Fruit fly (Drosophila melanogaster): ENCODE data around the gene CG33340.

Gene CG33340

dm6 chr3R:24336622-24337021 is 26.3 kb upstream of the CG33340 start, which contains the start of gene CG6432:
CG6432 (plus strand) TSS chr3R:24336922.
- TF ChIP-seq Mnt (GFP tag; optimal IDR thresholded peaks at IDR 0.05) (no peak), bab1 (GFP tag; optimal IDR thresholded peaks at IDR 0.05) (no peak), cnc (optimal IDR thresholded peaks at IDR 0.05) (no peak), CG11617 (GFP tag; optimal IDR thresholded peaks at IDR 0.05) (no peak), Crg-1 (GFP tag; optimal IDR thresholded peaks at IDR 0.05) (no peak), Clk (GFP tag; optimal IDR thresholded peaks at IDR 0.05) (no peak), CG7045 (GFP tag; optimal IDR thresholded peaks at IDR 0.05) (no peak), CG12768 (GFP tag; optimal IDR thresholded peaks at IDR 0.05) (no peak), CG1620 (GFP tag; optimal IDR thresholded peaks at IDR 0.05) (no peak), CG33017 (tag; optimal IDR thresholded peaks at IDR 0.05) (no peak)

- TF ChIP-seq CG12768 (GFP tag; optimal IDR thresholded peaks at IDR 0.05) (no peak), CG5204 (GFP tag; optimal IDR thresholded peaks at IDR 0.05) (no peak), CG7045 (GFP tag; optimal IDR thresholded peaks at IDR 0.05) (no peak), Mnt (GFP tag; optimal IDR thresholded peaks at IDR 0.05) (no peak), toe (GFP tag; optimal IDR thresholded peaks at IDR 0.05) (no peak)
These were observed 21.7 kb upstream of the CG33340 start, which contains the start of gene Ms for dm6 chr3R:24341251-24341650. Ms (plus strand) TSS chr3R:24341551.

- TF ChIP-seq CG11617 (GFP tag; optimal IDR thresholded peaks at IDR 0.05) (peak; percentile 66), CG7101 (tag; optimal IDR thresholded peaks at IDR 0.05) (peak; percentile 59), Hr96 (GFP tag; optimal IDR thresholded peaks at IDR 0.05) (peak; percentile 46), CG33017 (tag; optimal IDR thresholded peaks at IDR 0.05) (no peak), CG14711 (tag; optimal IDR thresholded peaks at IDR 0.05) (peak; percentile 93), toe (GFP tag; optimal IDR thresholded peaks at IDR 0.05) (no peak), cnc (optimal IDR thresholded peaks at IDR 0.05) (no peak), CG5204 (GFP tag; optimal IDR thresholded peaks at IDR 0.05) (no peak), kay (GFP tag; ENCODE audit: borderline replicate concordance) (no peak), Clk (GFP tag; optimal IDR thresholded peaks at IDR 0.05) (no peak), tj (GFP tag; optimal IDR thresholded peaks at IDR 0.05) (no peak), cic (GFP tag; optimal IDR thresholded peaks at IDR 0.05) (no peak), Mnt (GFP tag; optimal IDR thresholded peaks at IDR 0.05) (peak; percentile 48), CG12768 (GFP tag; optimal IDR thresholded peaks at IDR 0.05) (peak; percentile 19), bab1 (GFP tag; optimal IDR thresholded peaks at IDR 0.05) (peak; percentile 23), pad (GFP tag; optimal IDR thresholded peaks at IDR 0.05) (peak; percentile 14), Crg-1 (GFP tag; optimal IDR thresholded peaks at IDR 0.05) (no peak), ovo (GFP tag; optimal IDR thresholded peaks at IDR 0.05) (peak; percentile 19), CG7045 (GFP tag; optimal IDR thresholded peaks at IDR 0.05) (no peak), CG1620 (GFP tag; optimal IDR thresholded peaks at IDR 0.05) (peak; percentile 31)
These were observed 14.3 kb upstream of the CG33340 start, which contains the start of the genes CG5746 and CG6454 for dm6 chr3R:24348420-24349190. CG5746 (minus strand) TSS chr3R:24348791. CG6454 (plus strand) TSS chr3R:24349182.

- TF ChIP-seq pad (GFP tag; optimal IDR thresholded peaks at IDR 0.05) = no peak
- no peak for TF ChIP-seq Hr96 (GFP tag; optimal IDR thresholded peaks at IDR 0.05)
- TF ChIP-seq CG33017 (tag; optimal IDR thresholded peaks at IDR 0.05) = no peak
- TF ChIP-seq Mnt (GFP tag; optimal IDR thresholded peaks at IDR 0.05) = no peak
- no peak for TF ChIP-seq CG7101 (tag; optimal IDR thresholded peaks at IDR 0.05)
- no peak for TF ChIP-seq CG7045 (GFP tag; optimal IDR thresholded peaks at IDR 0.05)
- TF ChIP-seq CG14711 (tag; optimal IDR thresholded peaks at IDR 0.05) = no peak
- no peak for TF ChIP-seq CG12768 (GFP tag; optimal IDR thresholded peaks at IDR 0.05)
- no peak for TF ChIP-seq kay (GFP tag; ENCODE audit: borderline replicate concordance)
- TF ChIP-seq Clk (GFP tag; optimal IDR thresholded peaks at IDR 0.05) = no peak
- no peak for TF ChIP-seq CG11617 (GFP tag; optimal IDR thresholded peaks at IDR 0.05)
- no peak for TF ChIP-seq ovo (GFP tag; optimal IDR thresholded peaks at IDR 0.05)
- no peak for TF ChIP-seq Crg-1 (GFP tag; optimal IDR thresholded peaks at IDR 0.05)
- no peak for TF ChIP-seq cic (GFP tag; optimal IDR thresholded peaks at IDR 0.05)
- no peak for TF ChIP-seq CG1620 (GFP tag; optimal IDR thresholded peaks at IDR 0.05)
- no peak for TF ChIP-seq CG5204 (GFP tag; optimal IDR thresholded peaks at IDR 0.05)
- TF ChIP-seq cnc (optimal IDR thresholded peaks at IDR 0.05) = no peak
- TF ChIP-seq toe (GFP tag; optimal IDR thresholded peaks at IDR 0.05) = no peak
- TF ChIP-seq tj (GFP tag; optimal IDR thresholded peaks at IDR 0.05) = no peak
These were observed 9.5 kb upstream of the CG33340 start for dm6 chr3R:24353448-24353847.

- TF ChIP-seq Crg-1 (GFP tag; optimal IDR thresholded peaks at IDR 0.05) = no peak
- TF ChIP-seq pad (GFP tag; optimal IDR thresholded peaks at IDR 0.05) = no peak
- TF ChIP-seq ovo (GFP tag; optimal IDR thresholded peaks at IDR 0.05) = no peak
- no peak for TF ChIP-seq Mnt (GFP tag; optimal IDR thresholded peaks at IDR 0.05)
- TF ChIP-seq bab1 (GFP tag; optimal IDR thresholded peaks at IDR 0.05) = no peak
- TF ChIP-seq CG11617 (GFP tag; optimal IDR thresholded peaks at IDR 0.05) = no peak
- no peak for TF ChIP-seq cic (GFP tag; optimal IDR thresholded peaks at IDR 0.05)
- TF ChIP-seq CG1620 (GFP tag; optimal IDR thresholded peaks at IDR 0.05) = no peak
- no peak for TF ChIP-seq CG5204 (GFP tag; optimal IDR thresholded peaks at IDR 0.05)
- TF ChIP-seq toe (GFP tag; optimal IDR thresholded peaks at IDR 0.05) = no peak
- no peak for TF ChIP-seq CG12768 (GFP tag; optimal IDR thresholded peaks at IDR 0.05)
- TF ChIP-seq CG14711 (tag; optimal IDR thresholded peaks at IDR 0.05) = no peak
- TF ChIP-seq CG33017 (tag; optimal IDR thresholded peaks at IDR 0.05) = no peak
These were observed 5.2 kb upstream of the CG33340 start, which contains the start of gene Golgin84 for dm6 chr3R:24357698-24358097. Golgin84 (minus strand) TSS chr3R:24357938.

- TF ChIP-seq CG12768 (GFP tag; optimal IDR thresholded peaks at IDR 0.05) = no peak
- no peak for TF ChIP-seq CG5204 (GFP tag; optimal IDR thresholded peaks at IDR 0.05)
- TF ChIP-seq CG7101 (tag; optimal IDR thresholded peaks at IDR 0.05) = no peak
- peak; percentile 53 for TF ChIP-seq bab1 (GFP tag; optimal IDR thresholded peaks at IDR 0.05)
These were observed 3.0 kb upstream of the CG33340 start, which contains the start of gene CG18528 for dm6 chr3R:24359957-24360356. CG18528 (minus strand) TSS chr3R:24360144.

Data from whole organism, adult.